Fruit fly (Drosophila melanogaster): Measurements from ENCODE around the gene Col4a1.

Gene Col4a1

dm6 chr2L:5030535-5030934, 1.1 kb downstream of the Col4a1 start:
- no peak for TF ChIP-seq CG7101 (tag; optimal IDR thresholded peaks at IDR 0.05)
- TF ChIP-seq bab1 (GFP tag; optimal IDR thresholded peaks at IDR 0.05): no peak

- TF ChIP-seq CG33017 (tag; optimal IDR thresholded peaks at IDR 0.05) (no peak), toe (GFP tag; optimal IDR thresholded peaks at IDR 0.05) (no peak), CG7101 (tag; optimal IDR thresholded peaks at IDR 0.05) (no peak), CG11617 (GFP tag; optimal IDR thresholded peaks at IDR 0.05) (no peak), cic (GFP tag; optimal IDR thresholded peaks at IDR 0.05) (no peak), Hr96 (GFP tag; optimal IDR thresholded peaks at IDR 0.05) (no peak), CG5204 (GFP tag; optimal IDR thresholded peaks at IDR 0.05) (no peak), ovo (GFP tag; optimal IDR thresholded peaks at IDR 0.05) (no peak), kay (GFP tag; ENCODE audit: borderline replicate concordance) (no peak), Mnt (GFP tag; optimal IDR thresholded peaks at IDR 0.05) (no peak), tj (GFP tag; optimal IDR thresholded peaks at IDR 0.05) (no peak), CG12768 (GFP tag; optimal IDR thresholded peaks at IDR 0.05) (no peak), Crg-1 (GFP tag; optimal IDR thresholded peaks at IDR 0.05) (no peak), CG7045 (GFP tag; optimal IDR thresholded peaks at IDR 0.05) (no peak), Clk (GFP tag; optimal IDR thresholded peaks at IDR 0.05) (no peak)
Measured at dm6 chr2L:5031399-5031798, 2.0 kb downstream of the Col4a1 start.

- TF ChIP-seq CG7045 (GFP tag; optimal IDR thresholded peaks at IDR 0.05): no peak
Measured at dm6 chr2L:5031886-5032285, 2.5 kb downstream of the Col4a1 start.

- TF ChIP-seq CG5204 (GFP tag; optimal IDR thresholded peaks at IDR 0.05) (no peak), Clk (GFP tag; optimal IDR thresholded peaks at IDR 0.05) (no peak), cnc (optimal IDR thresholded peaks at IDR 0.05) (no peak), Mnt (GFP tag; optimal IDR thresholded peaks at IDR 0.05) (no peak), CG14711 (tag; optimal IDR thresholded peaks at IDR 0.05) (no peak), CG7101 (tag; optimal IDR thresholded peaks at IDR 0.05) (no peak), tj (GFP tag; optimal IDR thresholded peaks at IDR 0.05) (no peak), pad (GFP tag; optimal IDR thresholded peaks at IDR 0.05) (no peak), bab1 (GFP tag; optimal IDR thresholded peaks at IDR 0.05) (no peak), Hr96 (GFP tag; optimal IDR thresholded peaks at IDR 0.05) (no peak), CG7045 (GFP tag; optimal IDR thresholded peaks at IDR 0.05) (no peak), ovo (GFP tag; optimal IDR thresholded peaks at IDR 0.05) (no peak), CG11617 (GFP tag; optimal IDR thresholded peaks at IDR 0.05) (no peak), Crg-1 (GFP tag; optimal IDR thresholded peaks at IDR 0.05) (no peak), CG12768 (GFP tag; optimal IDR thresholded peaks at IDR 0.05) (no peak), CG1620 (GFP tag; optimal IDR thresholded peaks at IDR 0.05) (no peak)
Measured at dm6 chr2L:5036120-5036519, 6.7 kb downstream of the Col4a1 start.

dm6 chr2L:5037402-5037860, 8.0 kb downstream of the Col4a1 start, which contains the start of the genes CG14042 and SP555:
CG14042 (plus strand) TSS chr2L:5037709.
SP555 (plus strand) TSS chr2L:5037709.
- TF ChIP-seq CG33017 (tag; optimal IDR thresholded peaks at IDR 0.05) (no peak), pad (GFP tag; optimal IDR thresholded peaks at IDR 0.05) (peak; percentile 18)

dm6 chr2L:5042076-5042475, 12.7 kb downstream of the Col4a1 start:
- TF ChIP-seq bab1 (GFP tag; optimal IDR thresholded peaks at IDR 0.05) (no peak), Mnt (GFP tag; optimal IDR thresholded peaks at IDR 0.05) (no peak), CG33017 (tag; optimal IDR thresholded peaks at IDR 0.05) (no peak), CG5204 (GFP tag; optimal IDR thresholded peaks at IDR 0.05) (no peak), CG7101 (tag; optimal IDR thresholded peaks at IDR 0.05) (no peak)

dm6 chr2L:5043043-5043442, 13.6 kb downstream of the Col4a1 start, which contains the start of the genes CG33995, CG44000 and CG44001:
CG33995 (plus strand) TSS chr2L:5043270.
CG44000 (plus strand) TSS chr2L:5043270.
CG44001 (plus strand) TSS chr2L:5043270.
- TF ChIP-seq CG7045 (GFP tag; optimal IDR thresholded peaks at IDR 0.05) (no peak), CG11617 (GFP tag; optimal IDR thresholded peaks at IDR 0.05) (peak; percentile 22), CG5204 (GFP tag; optimal IDR thresholded peaks at IDR 0.05) (no peak), CG12768 (GFP tag; optimal IDR thresholded peaks at IDR 0.05) (no peak), toe (GFP tag; optimal IDR thresholded peaks at IDR 0.05) (peak; percentile 62), ovo (GFP tag; optimal IDR thresholded peaks at IDR 0.05) (no peak), Hr96 (GFP tag; optimal IDR thresholded peaks at IDR 0.05) (peak; percentile 69), bab1 (GFP tag; optimal IDR thresholded peaks at IDR 0.05) (peak; percentile 69), cnc (optimal IDR thresholded peaks at IDR 0.05) (no peak), Crg-1 (GFP tag; optimal IDR thresholded peaks at IDR 0.05) (peak; percentile 63), CG1620 (GFP tag; optimal IDR thresholded peaks at IDR 0.05) (peak; percentile 81), CG33017 (tag; optimal IDR thresholded peaks at IDR 0.05) (no peak), tj (GFP tag; optimal IDR thresholded peaks at IDR 0.05) (peak; percentile 94), kay (GFP tag; ENCODE audit: borderline replicate concordance) (no peak), CG7101 (tag; optimal IDR thresholded peaks at IDR 0.05) (peak; percentile 70), pad (GFP tag; optimal IDR thresholded peaks at IDR 0.05) (peak; percentile 57), Mnt (GFP tag; optimal IDR thresholded peaks at IDR 0.05) (peak; percentile 75), CG14711 (tag; optimal IDR thresholded peaks at IDR 0.05) (peak; percentile 48), Clk (GFP tag; optimal IDR thresholded peaks at IDR 0.05) (peak; percentile 53), cic (GFP tag; optimal IDR thresholded peaks at IDR 0.05) (peak; percentile 20)
